Worm (Caenorhabditis elegans) whole organism, L4 larva: ENCODE data around the gene ctg-2.

Source experiments
- D1046.2 ChIP-seq: fragments of 200-800 bp; sonication (Bioruptor generic); IDR thresholded peaks from 2 replicates; pipeline ENCODE4 v1.3.6; 2022; ENCODE audit warnings: missing genetic modification characterization, missing compliant biosample characterization
- F10B5.3 ChIP-seq: sonication (generic microtip); optimal IDR thresholded peaks from 2 replicates; lab custom pipeline; 2016; ENCODE audit warnings: mild to moderate bottlenecking, missing genetic modification characterization, missing compliant biosample characterization
- F37D6.2 ChIP-seq: sonication (generic microtip); optimal IDR thresholded peaks from 2 replicates; lab custom pipeline; 2016; ENCODE audit warnings: mild to moderate bottlenecking, missing genetic modification characterization, missing compliant biosample characterization
- F44E2.7 ChIP-seq: fragments of 200-800 bp; sonication (Bioruptor generic); IDR thresholded peaks from 2 replicates; pipeline ENCODE4 v2.1.2; 2022; ENCODE audit warnings: missing genetic modification characterization, missing compliant biosample characterization
- Y48G9A.11 ChIP-seq: fragments of 200-800 bp; sonication (Bioruptor generic); IDR thresholded peaks from 2 replicates; pipeline ENCODE4 v1.3.6; 2022; ENCODE audit warnings: missing genetic modification reagents, missing genetic modification characterization, missing compliant biosample characterization
- aha-1 ChIP-seq: fragments of 150-350 bp; peaks from one replicate; lab custom pipeline; 2014; ENCODE audit warnings: missing biosample characterization, missing genetic modification characterization
- aly-2 ChIP-seq: sonication (generic microtip); optimal IDR thresholded peaks from 2 replicates; lab custom pipeline; 2018; ENCODE audit warnings: missing biosample characterization, missing genetic modification characterization
- ama-1 ChIP-seq: fragments of 150-350 bp; optimal IDR thresholded peaks from 2 replicates; lab custom pipeline; 2014; ENCODE audit warnings: inconsistent platforms, mixed read lengths
- arid-1 ChIP-seq: fragments of 200-800 bp; sonication (Bioruptor generic); conservative IDR thresholded peaks from 2 replicates; pipeline ENCODE4 v1.3.6; 2022; ENCODE audit warnings: missing genetic modification reagents, missing genetic modification characterization, missing compliant biosample characterization
- attf-4 ChIP-seq: sonication (generic microtip); optimal IDR thresholded peaks from 3 replicates; lab custom pipeline; 2017; ENCODE audit warnings: missing biosample characterization, missing genetic modification characterization
- ceh-20 ChIP-seq: fragments of 200-800 bp; sonication (Bioruptor generic); IDR thresholded peaks from 2 replicates; pipeline ENCODE4 v1.3.6; 2022; ENCODE audit warnings: missing genetic modification reagents, missing genetic modification characterization, missing compliant biosample characterization
- ceh-28 ChIP-seq: fragments of 150-350 bp; optimal IDR thresholded peaks from 2 replicates; lab custom pipeline; 2014; ENCODE audit warnings: missing biosample characterization, missing genetic modification reagents, missing genetic modification characterization
- ceh-44 ChIP-seq: fragments of 200-800 bp; sonication (Bioruptor generic); IDR thresholded peaks from 2 replicates; pipeline ENCODE4 v1.3.6; 2022; ENCODE audit warnings: missing genetic modification reagents, missing genetic modification characterization, missing compliant biosample characterization
- ceh-82 ChIP-seq: sonication (generic microtip); optimal IDR thresholded peaks from 2 replicates; lab custom pipeline; 2017; ENCODE audit warnings: missing biosample characterization, missing genetic modification characterization
- ces-1 ChIP-seq: fragments of 150-350 bp; sonication (generic microtip); optimal IDR thresholded peaks from 4 replicates; lab custom pipeline; 2014; ENCODE audit warnings: missing biosample characterization, missing genetic modification reagents, missing genetic modification characterization
- daf-16 ChIP-seq, 3 experiments: sonication (generic microtip); optimal IDR thresholded peaks; 2 replicates each; lab custom pipeline; 2016 to 2017; ENCODE audit warnings: missing genetic modification characterization in 3 of 3, missing genetic modification reagents in 3 of 3, mild to moderate bottlenecking in 2 of 3, missing compliant biosample characterization in 2 of 3, missing biosample characterization in 1 of 3, moderate library complexity in 1 of 3
- dmd-9 ChIP-seq: fragments of 200-800 bp; sonication (Bioruptor generic); IDR thresholded peaks from 2 replicates; pipeline ENCODE4 v1.3.6; 2022; ENCODE audit warnings: missing genetic modification reagents, missing genetic modification characterization, missing compliant biosample characterization
- egl-27 ChIP-seq: sonication (generic microtip); optimal IDR thresholded peaks from 3 replicates; lab custom pipeline; 2017; ENCODE audit warnings: missing biosample characterization, missing genetic modification reagents, missing genetic modification characterization
- fkh-10 ChIP-seq: fragments of 150-350 bp; optimal IDR thresholded peaks from 2 replicates; lab custom pipeline; 2014; ENCODE audit warnings: missing biosample characterization, missing genetic modification reagents, missing genetic modification characterization
- fos-1 ChIP-seq: fragments of 150-350 bp; optimal IDR thresholded peaks from 2 replicates; lab custom pipeline; 2014; ENCODE audit warnings: missing biosample characterization, missing genetic modification characterization
- hlh-11 ChIP-seq: fragments of 200-800 bp; sonication (Bioruptor generic); optimal IDR thresholded peaks from 2 replicates; lab custom pipeline; 2018; ENCODE audit warnings: mild to moderate bottlenecking, missing genetic modification characterization, missing compliant biosample characterization
- hlh-30 ChIP-seq: sonication (generic microtip); optimal IDR thresholded peaks from 2 replicates; lab custom pipeline; 2017; ENCODE audit warnings: antibody characterized with exemption, mild to moderate bottlenecking, missing genetic modification characterization, missing compliant biosample characterization; ENCODE audit not compliant: insufficient read depth
- lim-7 ChIP-seq: fragments of 200-800 bp; sonication (Bioruptor generic); IDR thresholded peaks from 2 replicates; pipeline ENCODE4 v1.3.6; 2022; ENCODE audit warnings: missing genetic modification characterization, missing compliant biosample characterization
- lin-38 ChIP-seq: fragments of 200-800 bp; sonication (Bioruptor generic); IDR thresholded peaks from 2 replicates; pipeline ENCODE4 v1.3.6; 2022; ENCODE audit warnings: missing genetic modification reagents, missing genetic modification characterization, missing compliant biosample characterization
- lsy-2 ChIP-seq, 2 experiments: fragments of 150-350 bp in 1 of 2; sonication (generic microtip) in 1 of 2; optimal IDR thresholded peaks; 2 replicates each; lab custom pipeline; 2014 to 2017; ENCODE audit warnings: missing biosample characterization in 2 of 2, missing genetic modification characterization in 2 of 2
- mep-1 ChIP-seq: fragments of 150-350 bp; sonication (generic microtip); optimal IDR thresholded peaks from 3 replicates; lab custom pipeline; 2014; ENCODE audit warnings: missing biosample characterization, missing genetic modification characterization
- mes-2 ChIP-seq: sonication (generic microtip); optimal IDR thresholded peaks from 2 replicates; lab custom pipeline; 2016; ENCODE audit warnings: missing genotype, mild to moderate bottlenecking, missing genetic modification characterization, missing compliant biosample characterization; ENCODE audit not compliant: poor library complexity, severe bottlenecking
- mxl-2 ChIP-seq: fragments of 200-800 bp; sonication (Bioruptor generic); conservative IDR thresholded peaks from 2 replicates; pipeline ENCODE4 v1.3.6; 2022; ENCODE audit warnings: missing genetic modification reagents, missing genetic modification characterization, missing compliant biosample characterization
- mxl-3 ChIP-seq: fragments of 200-800 bp; sonication (Bioruptor generic); optimal IDR thresholded peaks from 2 replicates; lab custom pipeline; 2018; ENCODE audit warnings: mild to moderate bottlenecking, missing genetic modification characterization, missing compliant biosample characterization
- nhr-237 ChIP-seq: sonication (generic microtip); optimal IDR thresholded peaks from 2 replicates; lab custom pipeline; 2017; ENCODE audit warnings: missing biosample characterization, missing genetic modification characterization
- nhr-6 ChIP-seq: fragments of 150-350 bp; optimal IDR thresholded peaks from 2 replicates; lab custom pipeline; 2014; ENCODE audit warnings: missing biosample characterization, missing genetic modification characterization
- php-3 ChIP-seq: fragments of 200-800 bp; sonication (Bioruptor generic); IDR thresholded peaks from 2 replicates; pipeline ENCODE4 v1.3.6; 2022; ENCODE audit warnings: missing genetic modification reagents, missing genetic modification characterization, missing compliant biosample characterization
- pqm-1 ChIP-seq: sonication (generic microtip); optimal IDR thresholded peaks from 2 replicates; lab custom pipeline; 2017; ENCODE audit warnings: missing biosample characterization, missing genetic modification characterization
- saeg-2 ChIP-seq: fragments of 200-800 bp; sonication (Bioruptor generic); IDR thresholded peaks from 2 replicates; pipeline ENCODE4 v1.3.6; 2022; ENCODE audit warnings: missing genetic modification reagents, missing genetic modification characterization, missing compliant biosample characterization
- sdz-12 ChIP-seq: fragments of 200-800 bp; sonication (Bioruptor generic); optimal IDR thresholded peaks from 2 replicates; lab custom pipeline; 2018; ENCODE audit warnings: mild to moderate bottlenecking, missing genetic modification characterization, missing compliant biosample characterization
- snpc-1.2 ChIP-seq: fragments of 200-800 bp; sonication (Bioruptor generic); IDR thresholded peaks from 2 replicates; pipeline ENCODE4 v1.3.6; 2022; ENCODE audit warnings: missing genetic modification reagents, missing genetic modification characterization, missing compliant biosample characterization
- spr-1 ChIP-seq: sonication (generic microtip); optimal IDR thresholded peaks from 2 replicates; lab custom pipeline; 2016; ENCODE audit warnings: mild to moderate bottlenecking, missing genetic modification characterization, missing compliant biosample characterization
- tag-97 ChIP-seq: fragments of 200-800 bp; sonication (Bioruptor generic); IDR thresholded peaks from 2 replicates; pipeline ENCODE4 v1.3.6; 2022; ENCODE audit warnings: missing genetic modification characterization, missing compliant biosample characterization
- tra-1 ChIP-seq: fragments of 200-800 bp; sonication (Bioruptor generic); IDR thresholded peaks from 2 replicates; pipeline ENCODE4 v1.3.6; 2022; ENCODE audit warnings: missing genetic modification reagents, missing genetic modification characterization, missing compliant biosample characterization
- unc-130 ChIP-seq: sonication (generic microtip); optimal IDR thresholded peaks from 2 replicates; lab custom pipeline; 2016; ENCODE audit warnings: missing genetic modification reagents, missing genetic modification characterization, missing compliant biosample characterization
- unc-39 ChIP-seq: sonication (generic microtip); optimal IDR thresholded peaks from 2 replicates; lab custom pipeline; 2017; ENCODE audit warnings: missing biosample characterization, missing genetic modification characterization
- unc-62 ChIP-seq, 3 experiments: fragments of 150-350 bp in 1 of 3; sonication (generic microtip); optimal IDR thresholded peaks in 2 of 3; peaks in 1 of 3; 1 replicate in 1 of 3; 2 replicates in 2 of 3; lab custom pipeline; 2014 to 2017; ENCODE audit warnings: missing biosample characterization in 3 of 3, missing genetic modification characterization in 3 of 3, missing genetic modification reagents in 3 of 3, missing genotype in 1 of 3
- vab-7 ChIP-seq: fragments of 200-800 bp; sonication (Bioruptor generic); IDR thresholded peaks from 2 replicates; pipeline ENCODE4 v1.3.6; 2022; ENCODE audit warnings: missing genetic modification reagents, missing genetic modification characterization, missing compliant biosample characterization
- zag-1 ChIP-seq: fragments of 150-350 bp; optimal IDR thresholded peaks from 2 replicates; lab custom pipeline; 2014; ENCODE audit warnings: missing biosample characterization, missing genetic modification characterization
- zfp-3 ChIP-seq: fragments of 200-800 bp; sonication (Bioruptor generic); conservative IDR thresholded peaks from 2 replicates; pipeline ENCODE4 v1.3.6; 2022; ENCODE audit warnings: missing genetic modification reagents, missing genetic modification characterization, missing compliant biosample characterization
- zip-11 ChIP-seq: fragments of 200-800 bp; sonication (Bioruptor generic); IDR thresholded peaks from 2 replicates; pipeline ENCODE4 v1.3.6; 2022; ENCODE audit warnings: missing genetic modification characterization, missing compliant biosample characterization
- zip-2 ChIP-seq: fragments of 150-350 bp; optimal IDR thresholded peaks from 2 replicates; lab custom pipeline; 2014; ENCODE audit warnings: missing biosample characterization, missing genetic modification characterization
- ztf-7 ChIP-seq: fragments of 150-350 bp; optimal IDR thresholded peaks from 2 replicates; lab custom pipeline; 2014; ENCODE audit warnings: missing biosample characterization, missing genetic modification characterization

The ctg-2 gene

ce11 chrII:8559188-8559587, 44.3 kb downstream of the ctg-2 start:
- TF ChIP-seq ceh-82 (tag; lab: Kevin White, UChicago) (no peak), ces-1 (GFP tag; lab: Kevin White, UChicago) (peak; percentile 82), fkh-10 (GFP tag; lab: Kevin White, UChicago) (peak; percentile 99), lim-7 (no peak), lsy-2 (tag; optimal IDR thresholded peaks at IDR 0.05; lab: Kevin White, UChicago) (peak in 1 of 2 experiments; percentile 34), daf-16 (GFP tag; optimal IDR thresholded peaks at IDR 0.05; lab: Kevin White, UChicago) (no peak), daf-16 (tag; optimal IDR thresholded peaks at IDR 0.05; lab: Kevin White, UChicago) (no peak), nhr-237 (no peak), arid-1 (no peak), ama-1 (lab: Kevin White, UChicago) (peak; percentile 31), vab-7 (no peak), zip-2 (tag; lab: Kevin White, UChicago) (no peak), sdz-12 (GFP tag; lab: Kevin White, UChicago) (no peak)

DNA sequence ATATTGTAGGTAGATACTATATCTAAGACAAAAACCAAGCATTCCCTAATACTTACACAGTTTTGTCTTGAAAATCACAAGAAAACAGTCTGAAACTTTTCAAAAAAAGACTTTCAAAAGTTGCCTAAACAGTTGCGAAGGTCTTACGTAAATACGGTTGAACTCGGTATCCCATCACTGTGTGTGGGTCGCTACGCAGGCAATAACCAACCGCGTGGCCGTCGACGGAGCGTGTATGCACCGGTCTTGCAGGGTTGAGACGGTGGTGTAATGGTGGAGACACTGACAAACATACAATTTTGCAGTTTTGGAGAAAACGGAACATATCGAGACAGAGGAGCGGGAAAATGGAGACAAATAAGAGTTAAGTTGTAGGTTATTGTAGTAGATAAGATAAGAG, 46.4 kb downstream of the ctg-2 start, which contains the start of gene iff-2:
TSS of gene iff-2 (minus strand) at position 141 of the 400 bp plus-strand sequence.
- TF ChIP-seq mep-1 (tag; lab: Kevin White, UChicago) (peak; percentile 99), F10B5.3 (tag; lab: Kevin White, UChicago) (peak; percentile 75), zag-1 (tag; lab: Kevin White, UChicago) (peak; percentile 81), mes-2 (tag; lab: Kevin White, UChicago) (peak; percentile 97), pqm-1 (peak; percentile 92), ceh-44 (0 out of 2 replicates have a peak, but pooled peaks have one; percentile 56), saeg-2 (peak; percentile 92), fkh-10 (GFP tag; lab: Kevin White, UChicago) (peak; percentile 99), F44E2.7 (GFP tag; lab: Robert Waterston, UW) (no peak), fos-1 (tag; lab: Kevin White, UChicago) (peak; percentile 58), hlh-30 (peak; percentile 100), zip-2 (tag; lab: Kevin White, UChicago) (peak; percentile 89), unc-39 (tag; lab: Kevin White, UChicago) (no peak), arid-1 (peak; percentile 97), F37D6.2 (tag; lab: Kevin White, UChicago) (peak; percentile 95), sdz-12 (GFP tag; lab: Kevin White, UChicago) (peak; percentile 60), aly-2 (tag; lab: Kevin White, UChicago) (peak; percentile 19), lin-38 (GFP tag; lab: Robert Waterston, UW) (peak; percentile 100), ceh-82 (tag; lab: Kevin White, UChicago) (peak; percentile 12), mxl-3 (GFP tag; lab: Kevin White, UChicago) (peak; percentile 100), unc-62 (GFP tag; optimal IDR thresholded peaks at IDR 0.05 in 1 of 2; lab: Kevin White, UChicago) (peak; percentile 14 to 100), unc-62 (tag; optimal IDR thresholded peaks at IDR 0.05; lab: Kevin White, UChicago) (peak; percentile 51), Y48G9A.11 (no peak; the same call in 1 of the 2 replicates), unc-130 (GFP tag; lab: Kevin White, UChicago) (peak; percentile 51), php-3 (GFP tag; lab: Robert Waterston, UW) (peak; percentile 95), dmd-9 (peak; percentile 95), ceh-20 (GFP tag; lab: Robert Waterston, UW) (peak; percentile 98), lim-7 (peak; percentile 70; the same call in 1 of the 2 replicates), snpc-1.2 (no peak), ama-1 (lab: Kevin White, UChicago) (peak; percentile 68), hlh-11 (tag; lab: Kevin White, UChicago) (peak; percentile 99), ztf-7 (tag; lab: Kevin White, UChicago) (peak; percentile 87), D1046.2 (GFP tag; lab: Robert Waterston, UW) (peak; percentile 94), nhr-6 (peak; percentile 99), tra-1 (GFP tag; lab: Robert Waterston, UW) (peak; percentile 98), egl-27 (tag; lab: Kevin White, UChicago) (peak; percentile 80), tag-97 (0 out of 2 replicates have a peak, but pooled peaks have one; percentile 78), spr-1 (peak; percentile 96), aha-1 (tag; lab: Kevin White, UChicago) (peak; percentile 100), mxl-2 (GFP tag; lab: Robert Waterston, UW) (peak; percentile 92), lsy-2 (tag; optimal IDR thresholded peaks at IDR 0.05; lab: Kevin White, UChicago) (peak; percentile 97 to 98), ceh-28 (tag; lab: Kevin White, UChicago) (peak; percentile 41), attf-4 (tag; lab: Kevin White, UChicago) (no peak), zip-11 (GFP tag; lab: Robert Waterston, UW) (no peak), zfp-3 (GFP tag; lab: Robert Waterston, UW) (peak; percentile 97)
